Worm (Caenorhabditis elegans): Measurements from ENCODE around the gene B0416.11.

Gene B0416.11

ce11 chrX:9264636-9265035, 18.3 kb downstream of the B0416.11 start:
- TF ChIP-seq snpc-4 (tag; optimal IDR thresholded peaks at IDR 0.05), result no peak
- no peak for TF ChIP-seq egl-27 (tag; optimal IDR thresholded peaks at IDR 0.05)
- peak; percentile 88 for TF ChIP-seq pqm-1 (tag; optimal IDR thresholded peaks at IDR 0.05)
- no peak for TF ChIP-seq fkh-10 (GFP tag; optimal IDR thresholded peaks at IDR 0.05)
- no peak for TF ChIP-seq nhr-76 (tag; optimal IDR thresholded peaks at IDR 0.05)
- peak; percentile 96 for TF ChIP-seq elt-2 (tag; optimal IDR thresholded peaks at IDR 0.05)
- TF ChIP-seq nhr-43 (tag; optimal IDR thresholded peaks at IDR 0.05; ENCODE audit: poor library complexity, severe bottlenecking), result no peak
- no peak for TF ChIP-seq ZK546.5 (tag; optimal IDR thresholded peaks at IDR 0.05)
- TF ChIP-seq lin-39 (tag; optimal IDR thresholded peaks at IDR 0.05), result peak; percentile 76
- TF ChIP-seq fos-1 (tag; optimal IDR thresholded peaks at IDR 0.05), result no peak
- peak; percentile 61 for TF ChIP-seq ama-1 (optimal IDR thresholded peaks at IDR 0.05)
- TF ChIP-seq lsy-12 (tag; optimal IDR thresholded peaks at IDR 0.05), result no peak
- TF ChIP-seq mdl-1 (tag; optimal IDR thresholded peaks at IDR 0.05), result peak; percentile 42
- TF ChIP-seq nfya-1 (tag; optimal IDR thresholded peaks at IDR 0.05; ENCODE audit: insufficient read depth), result peak; percentile 37
- no peak for TF ChIP-seq aly-2 (tag; optimal IDR thresholded peaks at IDR 0.05)
- no peak for TF ChIP-seq R02D3.7 (tag; optimal IDR thresholded peaks at IDR 0.05)
- TF ChIP-seq unc-62 (GFP tag; optimal IDR thresholded peaks at IDR 0.05), result no peak
- no peak for TF ChIP-seq hmg-11 (tag; optimal IDR thresholded peaks at IDR 0.05)
- peak; percentile 80 for TF ChIP-seq pha-4 (tag; optimal IDR thresholded peaks at IDR 0.05)
- TF ChIP-seq jun-1 (tag; optimal IDR thresholded peaks at IDR 0.05), result peak; percentile 12
- no peak for TF ChIP-seq elt-3 (tag; optimal IDR thresholded peaks at IDR 0.05)
- TF ChIP-seq egl-5 (tag; optimal IDR thresholded peaks at IDR 0.05), result peak; percentile 24
- no peak for TF ChIP-seq fkh-2 (tag; optimal IDR thresholded peaks at IDR 0.05)
- no peak for TF ChIP-seq eor-1 (tag; optimal IDR thresholded peaks at IDR 0.05)
- no peak for TF ChIP-seq skn-1 (tag; optimal IDR thresholded peaks at IDR 0.05)
- TF ChIP-seq elt-1 (tag; optimal IDR thresholded peaks at IDR 0.05), result no peak

- TF ChIP-seq ama-1 (optimal IDR thresholded peaks at IDR 0.05), result no peak
- TF ChIP-seq nhr-11 (tag; optimal IDR thresholded peaks at IDR 0.05), result no peak
- no peak for TF ChIP-seq elt-2 (tag; optimal IDR thresholded peaks at IDR 0.05)
- TF ChIP-seq ceh-82 (tag; optimal IDR thresholded peaks at IDR 0.05), result no peak
- TF ChIP-seq nhr-76 (tag; optimal IDR thresholded peaks at IDR 0.05), result no peak
- no peak for TF ChIP-seq aly-2 (tag; optimal IDR thresholded peaks at IDR 0.05)
- no peak for TF ChIP-seq ztf-4 (tag; optimal IDR thresholded peaks at IDR 0.05)
- no peak for TF ChIP-seq nhr-77 (tag; optimal IDR thresholded peaks at IDR 0.05)
- TF ChIP-seq fkh-2 (tag; optimal IDR thresholded peaks at IDR 0.05), result no peak
- TF ChIP-seq nhr-23 (tag; optimal IDR thresholded peaks at IDR 0.05), result no peak
- TF ChIP-seq ceh-16 (tag; optimal IDR thresholded peaks at IDR 0.05), result no peak
- TF ChIP-seq eor-1 (tag; optimal IDR thresholded peaks at IDR 0.05), result no peak
- no peak for TF ChIP-seq elt-3 (tag; optimal IDR thresholded peaks at IDR 0.05)
- TF ChIP-seq ceh-9 (tag; optimal IDR thresholded peaks at IDR 0.05), result no peak
Measured at ce11 chrX:9264231-9264630, 18.7 kb downstream of the B0416.11 start, which contains the start of gene F18G5.6. Gene F18G5.6, minus strand, starts transcription at chrX:9264331.

- no peak for TF ChIP-seq ztf-4 (tag; optimal IDR thresholded peaks at IDR 0.05)
- TF ChIP-seq elt-2 (tag; optimal IDR thresholded peaks at IDR 0.05), result peak; percentile 33
- no peak for TF ChIP-seq nhr-28 (tag; optimal IDR thresholded peaks at IDR 0.05)
Measured at ce11 chrX:9261626-9262189, 21.2 kb downstream of the B0416.11 start.

ce11 chrX:9259552-9259951, 23.4 kb downstream of the B0416.11 start, which contains the start of gene F18G5.1:
Gene F18G5.1, plus strand, starts transcription at chrX:9259852.
- TF ChIP-seq zag-1 (tag; optimal IDR thresholded peaks at IDR 0.05) (no peak), elt-1 (tag; optimal IDR thresholded peaks at IDR 0.05) (no peak), ceh-82 (tag; optimal IDR thresholded peaks at IDR 0.05) (no peak), aly-2 (tag; optimal IDR thresholded peaks at IDR 0.05) (no peak), nhr-67 (tag; optimal IDR thresholded peaks at IDR 0.05) (no peak), nhr-11 (tag; optimal IDR thresholded peaks at IDR 0.05) (no peak), mdl-1 (tag; optimal IDR thresholded peaks at IDR 0.05) (no peak), elt-3 (tag; optimal IDR thresholded peaks at IDR 0.05) (no peak), nhr-76 (tag; optimal IDR thresholded peaks at IDR 0.05) (no peak), unc-62 (GFP tag; optimal IDR thresholded peaks at IDR 0.05) (no peak), mml-1 (tag; optimal IDR thresholded peaks at IDR 0.05) (no peak), tbx-2 (tag; optimal IDR thresholded peaks at IDR 0.05) (no peak), egl-27 (tag; optimal IDR thresholded peaks at IDR 0.05) (no peak)
